Fruit fly (Drosophila melanogaster): Measurements from ENCODE around the gene baz.

DNA sequence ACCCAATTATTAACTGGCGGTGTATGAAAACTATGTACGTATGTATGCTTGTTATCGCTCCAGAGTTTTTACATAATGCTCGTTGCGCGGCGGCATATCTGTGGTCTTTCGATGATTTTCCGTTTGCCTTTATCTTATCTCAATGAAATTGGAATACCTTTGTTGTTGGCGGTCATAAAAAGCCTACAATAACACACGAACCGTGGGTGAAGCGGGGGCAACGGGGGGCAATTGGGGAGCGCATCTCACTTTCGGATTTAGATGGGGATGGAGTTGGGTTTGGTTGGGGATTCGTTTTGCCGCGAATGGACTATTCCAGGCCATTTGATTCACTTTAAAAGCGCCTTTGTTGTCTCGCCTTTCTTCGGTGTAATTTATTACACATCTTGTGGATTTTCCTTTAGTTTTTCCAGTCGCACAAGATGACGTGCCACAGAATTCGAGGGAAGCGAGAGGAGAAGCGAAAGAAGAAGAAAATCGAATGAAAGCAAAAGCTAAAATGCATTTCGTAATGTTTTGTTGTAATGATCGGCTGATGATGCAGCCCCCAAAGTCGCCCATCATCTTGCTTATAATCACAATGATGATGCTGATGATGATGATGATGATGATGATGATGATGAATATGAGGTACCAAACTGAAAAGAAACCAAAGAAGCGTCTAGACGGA lies 37.2 kb upstream of the baz start:
- TF ChIP-seq fd85E (GFP tag; optimal IDR thresholded peaks at IDR 0.05) (no peak), spab (GFP tag; optimal IDR thresholded peaks at IDR 0.05) (no peak), CG8319 (GFP tag; optimal IDR thresholded peaks at IDR 0.05) (no peak), eg (GFP tag; IDR thresholded peaks at IDR 0.05) (no peak), Eip93F (GFP tag; optimal IDR thresholded peaks at IDR 0.05) (no peak), CG6163 (GFP tag; IDR thresholded peaks at IDR 0.05) (no peak), fkh (GFP tag; optimal IDR thresholded peaks at IDR 0.05) (no peak), Hr4 (GFP tag; optimal IDR thresholded peaks at IDR 0.05) (no peak), Hr39 (GFP tag; optimal IDR thresholded peaks at IDR 0.05) (no peak), CG16779 (tag; optimal IDR thresholded peaks at IDR 0.05) (no peak)

All from whole organism, prepupa.